Fruit fly (Drosophila melanogaster) whole organism, embryonic: Measurements from ENCODE around the gene CG13675.

Experiments
- CG10274 ChIP-seq: fragments of 200-800 bp; sonication (Bioruptor generic); optimal IDR thresholded peaks from 3 replicates; lab custom pipeline; 2017; ENCODE audit warnings: missing biosample characterization, mild to moderate bottlenecking, missing genetic modification characterization
- CG10543 ChIP-seq: fragments of 200-800 bp; sonication (Bioruptor generic); optimal IDR thresholded peaks from 3 replicates; lab custom pipeline; 2017; ENCODE audit warnings: missing biosample characterization, mild to moderate bottlenecking, missing genetic modification characterization, moderate library complexity
- CG11085 ChIP-seq: fragments of 200-800 bp; sonication (Bioruptor generic); IDR thresholded peaks from 2 replicates; pipeline ENCODE4 v1.3.6; 2022; ENCODE audit warnings: missing biosample characterization, missing genetic modification characterization
- CG11504 ChIP-seq: fragments of 200-800 bp; sonication (Bioruptor generic); optimal IDR thresholded peaks from 3 replicates; lab custom pipeline; 2019; ENCODE audit warnings: missing biosample characterization, mild to moderate bottlenecking, missing genetic modification characterization, moderate library complexity
- CG12071 ChIP-seq: fragments of 200-800 bp; sonication (Bioruptor generic); optimal IDR thresholded peaks from 3 replicates; lab custom pipeline; 2018; ENCODE audit warnings: missing biosample characterization, mild to moderate bottlenecking, missing genetic modification characterization
- CG12769 ChIP-seq: fragments of 200-800 bp; sonication (Bioruptor generic); optimal IDR thresholded peaks from 2 replicates; lab custom pipeline; 2019; ENCODE audit warnings: missing biosample characterization, mild to moderate bottlenecking, missing genetic modification characterization, moderate library complexity
- CG13287 ChIP-seq: fragments of 200-800 bp; sonication (Bioruptor generic); IDR thresholded peaks from 2 replicates; pipeline ENCODE4 v1.3.6; 2022; ENCODE audit warnings: missing biosample characterization, missing genetic modification characterization; ENCODE audit not compliant: partially characterized antibody
- CG14860 ChIP-seq: fragments of 200-800 bp; sonication (Bioruptor generic); IDR thresholded peaks from 3 replicates; pipeline ENCODE4 v1.3.6; 2022; ENCODE audit warnings: missing biosample characterization, missing genetic modification characterization; ENCODE audit not compliant: partially characterized antibody
- CG14965 ChIP-seq: fragments of 200-800 bp; sonication (Bioruptor generic); optimal IDR thresholded peaks from 2 replicates; lab custom pipeline; 2016; ENCODE audit warnings: missing biosample characterization, missing genetic modification characterization, borderline replicate concordance
- CG17328 ChIP-seq: fragments of 200-800 bp; sonication (Bioruptor generic); IDR thresholded peaks from 2 replicates; pipeline ENCODE4 v1.3.6; 2022; ENCODE audit warnings: missing biosample characterization, missing genetic modification characterization
- CG17361 ChIP-seq: fragments of 200-800 bp; sonication (Bioruptor generic); IDR thresholded peaks from 3 replicates; pipeline ENCODE4 v1.3.6; 2022; ENCODE audit warnings: missing biosample characterization, missing genetic modification characterization
- CG2199 ChIP-seq: fragments of 200-800 bp; sonication (Bioruptor generic); IDR thresholded peaks from 3 replicates; pipeline ENCODE4 v1.3.6; 2022; ENCODE audit warnings: missing biosample characterization, missing genetic modification characterization
- CG3163 ChIP-seq: fragments of 200-800 bp; sonication (Bioruptor generic); optimal IDR thresholded peaks from 3 replicates; lab custom pipeline; 2016; ENCODE audit warnings: missing biosample characterization, missing genetic modification characterization
- CG3847 ChIP-seq: fragments of 200-800 bp; sonication (Bioruptor generic); IDR thresholded peaks from 2 replicates; pipeline ENCODE4 v1.3.6; 2022; ENCODE audit warnings: missing biosample characterization, missing genetic modification characterization
- CG4707 ChIP-seq: fragments of 200-800 bp; sonication (Bioruptor generic); optimal IDR thresholded peaks from 2 replicates; lab custom pipeline; 2018; ENCODE audit warnings: missing biosample characterization, mild to moderate bottlenecking, missing genetic modification characterization, moderate library complexity
- CG7357 ChIP-seq: fragments of 200-800 bp; sonication (Bioruptor generic); IDR thresholded peaks from 3 replicates; pipeline ENCODE4 v1.3.6; 2022; ENCODE audit warnings: missing biosample characterization, missing genetic modification characterization
- CG7372 ChIP-seq: fragments of 200-800 bp; sonication (Bioruptor generic); IDR thresholded peaks from 2 replicates; pipeline ENCODE4 v1.3.6; 2022; ENCODE audit warnings: missing biosample characterization, missing genetic modification characterization
- CG7745 ChIP-seq: fragments of 200-800 bp; sonication (Bioruptor generic); optimal IDR thresholded peaks from 2 replicates; lab custom pipeline; 2018; ENCODE audit warnings: missing biosample characterization, mild to moderate bottlenecking, missing genetic modification characterization, moderate library complexity
- CG7928 ChIP-seq: fragments of 200-800 bp; sonication (Bioruptor generic); optimal IDR thresholded peaks from 2 replicates; lab custom pipeline; 2017; ENCODE audit warnings: missing biosample characterization, mild to moderate bottlenecking, missing genetic modification characterization
- CG8089 ChIP-seq: fragments of 200-800 bp; sonication (Bioruptor generic); optimal IDR thresholded peaks from 3 replicates; lab custom pipeline; 2016; ENCODE audit warnings: missing biosample characterization, missing genetic modification characterization
- CG8359 ChIP-seq: fragments of 200-800 bp; sonication (Bioruptor generic); optimal IDR thresholded peaks from 2 replicates; lab custom pipeline; 2017; ENCODE audit warnings: missing biosample characterization, mild to moderate bottlenecking, missing genetic modification characterization, borderline replicate concordance
- CG9817 ChIP-seq: fragments of 200-800 bp; sonication (Bioruptor generic); optimal IDR thresholded peaks from 2 replicates; lab custom pipeline; 2018; ENCODE audit warnings: missing biosample characterization, mild to moderate bottlenecking, missing genetic modification characterization, moderate library complexity
- CkIIα-i1 ChIP-seq: fragments of 200-800 bp; sonication (Bioruptor generic); IDR thresholded peaks from 2 replicates; pipeline ENCODE4 v1.3.6; 2022; ENCODE audit warnings: missing biosample characterization, missing genetic modification characterization
- ERR ChIP-seq: fragments of 200-800 bp; sonication (Bioruptor generic); optimal IDR thresholded peaks from 2 replicates; lab custom pipeline; 2016; ENCODE audit warnings: missing biosample characterization, missing genetic modification characterization
- Hand ChIP-seq: fragments of 200-800 bp; sonication (Bioruptor generic); optimal IDR thresholded peaks from 2 replicates; lab custom pipeline; 2017; ENCODE audit warnings: mild to moderate bottlenecking, missing biosample characterization, missing genetic modification reagents, missing genetic modification characterization
- Hr3 ChIP-seq: fragments of 200-800 bp; sonication (Bioruptor generic); optimal IDR thresholded peaks from 3 replicates; lab custom pipeline; 2016; ENCODE audit warnings: missing biosample characterization, missing genetic modification characterization
- Mrtf ChIP-seq: fragments of 200-800 bp; sonication (Bioruptor generic); IDR thresholded peaks from 3 replicates; pipeline ENCODE4 v1.3.6; 2022; ENCODE audit warnings: missing biosample characterization, missing genetic modification characterization
- Ptx1 ChIP-seq: fragments of 200-800 bp; sonication (Bioruptor generic); IDR thresholded peaks from 2 replicates; pipeline ENCODE4 v1.3.6; 2022; ENCODE audit warnings: missing biosample characterization, missing genetic modification characterization
- Ravus ChIP-seq: fragments of 200-800 bp; sonication (Bioruptor generic); IDR thresholded peaks from 2 replicates; pipeline ENCODE4 v1.3.6; 2022; ENCODE audit warnings: missing biosample characterization, missing genetic modification characterization
- Xbp1 ChIP-seq: fragments of 200-800 bp; sonication (Bioruptor generic); optimal IDR thresholded peaks from 3 replicates; lab custom pipeline; 2016; ENCODE audit warnings: missing biosample characterization, mild to moderate bottlenecking, missing genetic modification characterization
- Xrp1 ChIP-seq: fragments of 200-800 bp; sonication (Bioruptor generic); IDR thresholded peaks from 2 replicates; pipeline ENCODE4 v1.3.6; 2022; ENCODE audit warnings: missing biosample characterization, missing genetic modification characterization
- ase ChIP-seq: fragments of 200-800 bp; sonication (Bioruptor generic); IDR thresholded peaks from 3 replicates; pipeline ENCODE4 v1.3.6; 2022; ENCODE audit warnings: missing biosample characterization, missing genetic modification characterization
- ato ChIP-seq: fragments of 200-800 bp; sonication (Bioruptor generic); IDR thresholded peaks from 2 replicates; pipeline ENCODE4 v1.3.6; 2022; ENCODE audit warnings: missing biosample characterization, missing genetic modification characterization; ENCODE audit not compliant: partially characterized antibody
- btn ChIP-seq: fragments of 200-800 bp; sonication (Bioruptor generic); optimal IDR thresholded peaks from 2 replicates; lab custom pipeline; 2016; ENCODE audit warnings: missing biosample characterization, missing genetic modification characterization
- crc ChIP-seq: fragments of 200-800 bp; sonication (Bioruptor generic); optimal IDR thresholded peaks from 2 replicates; lab custom pipeline; 2016; ENCODE audit warnings: missing biosample characterization, missing genetic modification characterization
- crp ChIP-seq, 2 experiments: fragments of 200-800 bp; sonication (Bioruptor generic); optimal IDR thresholded peaks; 2 replicates in 1 of 2; 3 replicates in 1 of 2; lab custom pipeline; 2017; ENCODE audit warnings: missing biosample characterization in 2 of 2, missing genetic modification characterization in 2 of 2, mild to moderate bottlenecking in 1 of 2, moderate library complexity in 1 of 2
- danr ChIP-seq: fragments of 200-800 bp; sonication (Bioruptor generic); IDR thresholded peaks from 2 replicates; pipeline ENCODE4 v1.3.6; 2022; ENCODE audit warnings: missing biosample characterization, missing genetic modification characterization
- disco-r ChIP-seq: fragments of 200-800 bp; sonication (Bioruptor generic); optimal IDR thresholded peaks from 2 replicates; lab custom pipeline; 2016; ENCODE audit warnings: missing biosample characterization, missing genetic modification characterization
- dm ChIP-seq: fragments of 200-800 bp; sonication (Bioruptor generic); optimal IDR thresholded peaks from 3 replicates; lab custom pipeline; 2016; ENCODE audit warnings: missing biosample characterization, missing genetic modification characterization
- fd3F ChIP-seq: fragments of 200-800 bp; sonication (Bioruptor generic); optimal IDR thresholded peaks from 2 replicates; lab custom pipeline; 2018; ENCODE audit warnings: missing biosample characterization, mild to moderate bottlenecking, missing genetic modification characterization, moderate library complexity
- ham ChIP-seq: fragments of 200-800 bp; sonication (Bioruptor generic); IDR thresholded peaks from 2 replicates; pipeline ENCODE4 v1.3.6; 2022; ENCODE audit warnings: missing biosample characterization, missing genetic modification characterization
- kah ChIP-seq: fragments of 200-800 bp; sonication (Bioruptor generic); optimal IDR thresholded peaks from 2 replicates; lab custom pipeline; 2018; ENCODE audit warnings: missing biosample characterization, mild to moderate bottlenecking, missing genetic modification characterization
- ken ChIP-seq: fragments of 200-800 bp; sonication (Bioruptor generic); IDR thresholded peaks from 3 replicates; pipeline ENCODE4 v1.3.6; 2022; ENCODE audit warnings: missing biosample characterization, missing genetic modification characterization
- mirr ChIP-seq: fragments of 200-800 bp; sonication (Bioruptor generic); optimal IDR thresholded peaks from 3 replicates; lab custom pipeline; 2018; ENCODE audit warnings: missing biosample characterization, mild to moderate bottlenecking, missing genetic modification characterization
- sens ChIP-seq: fragments of 200-800 bp; sonication (Bioruptor generic); peaks from one replicate; lab custom pipeline; 2016; ENCODE audit warnings: missing biosample characterization, missing genetic modification characterization
- ssp ChIP-seq: fragments of 200-800 bp; sonication (Bioruptor generic); IDR thresholded peaks from 2 replicates; pipeline ENCODE4 v1.3.6; 2022; ENCODE audit warnings: missing biosample characterization, missing genetic modification characterization
- tap ChIP-seq: fragments of 200-800 bp; optimal IDR thresholded peaks from 3 replicates; lab custom pipeline; 2019; ENCODE audit warnings: missing biosample characterization, mild to moderate bottlenecking, missing genetic modification characterization, moderate library complexity
- tin ChIP-seq: fragments of 200-800 bp; sonication (Bioruptor generic); optimal IDR thresholded peaks from 3 replicates; lab custom pipeline; 2016; ENCODE audit warnings: missing biosample characterization, missing genetic modification characterization
- wor ChIP-seq: fragments of 200-800 bp; sonication (Bioruptor generic); IDR thresholded peaks from 2 replicates; pipeline ENCODE4 v1.3.6; 2022; ENCODE audit warnings: missing biosample characterization, missing genetic modification characterization
- yki ChIP-seq: fragments of >200 bp; optimal IDR thresholded peaks from 3 replicates; lab custom pipeline; 2018

Gene CG13675

dm6 chr3L:8115864-8116528 is 49.3 kb downstream of the CG13675 start, which contains the start of the genes Arp3 and msk (continued):
- TF ChIP-seq btn (GFP tag; lab: Kevin White, UChicago) = peak; percentile 59
- TF ChIP-seq tin (GFP tag; lab: Kevin White, UChicago) = peak; percentile 89
- TF ChIP-seq CG3163 = peak; percentile 79
- TF ChIP-seq crc = peak; percentile 82
- no peak for TF ChIP-seq CG14860 (GFP tag; lab: Robert Waterston, UW)
- peak; percentile 32 for TF ChIP-seq CG10274 (GFP tag; lab: Kevin White, UChicago)
- no peak for TF ChIP-seq CG8359 (GFP tag; lab: Kevin White, UChicago)
- TF ChIP-seq tap (tag; lab: Kevin White, UChicago) = no peak
- peak; percentile 36 for TF ChIP-seq kah (GFP tag; lab: Kevin White, UChicago)
- peak; percentile 79 for TF ChIP-seq CG8089 (GFP tag; lab: Kevin White, UChicago)
- TF ChIP-seq sens = peak; percentile 97
- TF ChIP-seq CG17361 (GFP tag; lab: Robert Waterston, UW) = peak; percentile 74
- TF ChIP-seq Xbp1 = peak; percentile 89
- no peak for TF ChIP-seq wor (GFP tag; lab: Robert Waterston, UW)
- TF ChIP-seq CG12071 = no peak
- TF ChIP-seq yki (lab: Kevin White, UChicago) = peak; percentile 76
- no peak for TF ChIP-seq CG14965
- TF ChIP-seq ssp = peak; percentile 71
- peak; percentile 90 for TF ChIP-seq CG3847 (GFP tag; lab: Robert Waterston, UW)
- peak; percentile 68 for TF ChIP-seq CG7357 (GFP tag; lab: Robert Waterston, UW)
- TF ChIP-seq Ravus = no peak; the same call in 1 of the 2 replicates
- no peak for TF ChIP-seq CG4707 (GFP tag; lab: Kevin White, UChicago)
- peak; percentile 85 for TF ChIP-seq ERR (GFP tag; lab: Kevin White, UChicago)
- TF ChIP-seq CG12769 (tag; lab: Kevin White, UChicago) = no peak
- no peak for TF ChIP-seq CG7745 (tag; lab: Kevin White, UChicago)
- no peak for TF ChIP-seq CkIIα-i1
- no peak for TF ChIP-seq ato (GFP tag; lab: Robert Waterston, UW)
- TF ChIP-seq CG7928 = peak; percentile 100
- peak; percentile 80 for TF ChIP-seq ken (GFP tag; lab: Robert Waterston, UW)
- TF ChIP-seq disco-r (GFP tag; lab: Kevin White, UChicago) = peak; percentile 89
- TF ChIP-seq CG11504 (tag; lab: Kevin White, UChicago) = no peak
- peak; percentile 68 for TF ChIP-seq CG13287 (GFP tag; lab: Robert Waterston, UW)
- peak; percentile 52 for TF ChIP-seq CG7372
- TF ChIP-seq mirr (GFP tag; lab: Kevin White, UChicago) = peak; percentile 81
- TF ChIP-seq CG17328 = peak; percentile 47
- peak; percentile 81 for TF ChIP-seq Hr3 (GFP tag; lab: Kevin White, UChicago)
- TF ChIP-seq Ptx1 = peak; percentile 86
- peak in 1 of 2 experiments; percentile 74 for TF ChIP-seq crp (GFP tag; optimal IDR thresholded peaks at IDR 0.05; lab: Kevin White, UChicago)
- TF ChIP-seq CG11085 (GFP tag; lab: Robert Waterston, UW) = peak; percentile 76
- peak; percentile 70 for TF ChIP-seq danr (GFP tag; lab: Robert Waterston, UW)
- no peak for TF ChIP-seq ham (GFP tag; lab: Robert Waterston, UW)
- peak; percentile 52 for TF ChIP-seq Hand (GFP tag; lab: Kevin White, UChicago)
- TF ChIP-seq ase = peak; percentile 48; the same call in 1 of the 3 replicates
- peak; percentile 35 for TF ChIP-seq fd3F (GFP tag; lab: Kevin White, UChicago)
- peak; percentile 71 for TF ChIP-seq Xrp1 (GFP tag; lab: Robert Waterston, UW)
- TF ChIP-seq CG9817 = peak; percentile 86
- TF ChIP-seq dm (GFP tag; lab: Kevin White, UChicago) = peak; percentile 94
- TF ChIP-seq CG10543 (GFP tag; lab: Kevin White, UChicago) = peak; percentile 88
- TF ChIP-seq Mrtf = peak; percentile 64; the same call in 2 of the 3 replicates
- TF ChIP-seq CG2199 (GFP tag; lab: Robert Waterston, UW) = 0 out of 3 replicates have a peak, but pooled peaks have one; percentile 55
